Worm (Caenorhabditis elegans): ENCODE data around the gene nstp-2.
"Not testable (repeated sequence)": the region's sequence is repeated elsewhere in the genome, so short reads cannot be mapped to it uniquely, and the experiment has no call there.

- TF ChIP-seq tab-1 (GFP tag; IDR thresholded peaks at IDR 0.05); cog-1 (tag; optimal IDR thresholded peaks at IDR 0.05): not testable (repeated sequence)
Measured at ce11 chrIV:6591010-6591746, 14.8 kb downstream of the nstp-2 start, which contains the start of the genes nspb-1 and nspb-2.
